Worm (Caenorhabditis elegans) whole organism, late embryonic: ENCODE results near the gene F56F11.1.

Source experiments
- C38D4.7 ChIP-seq: fragments of 200-800 bp; sonication (Bioruptor generic); optimal IDR thresholded peaks from 2 replicates; lab custom pipeline; 2018; ENCODE audit warnings: mild to moderate bottlenecking, missing genetic modification characterization, moderate library complexity, missing compliant biosample characterization
- K02D7.2 ChIP-seq: sonication (generic microtip); optimal IDR thresholded peaks from 2 replicates; lab custom pipeline; 2017; ENCODE audit warnings: mild to moderate bottlenecking, missing genetic modification characterization, missing compliant biosample characterization
- T23F11.4 ChIP-seq: fragments of 200-800 bp; sonication (Bioruptor generic); optimal IDR thresholded peaks from 2 replicates; lab custom pipeline; 2018; ENCODE audit warnings: mild to moderate bottlenecking, missing genetic modification characterization, missing compliant biosample characterization
- ahr-1 ChIP-seq: sonication (generic microtip); optimal IDR thresholded peaks from 2 replicates; lab custom pipeline; 2016; ENCODE audit warnings: missing genetic modification characterization, missing compliant biosample characterization
- ceh-14 ChIP-seq: sonication (generic microtip); optimal IDR thresholded peaks from 2 replicates; lab custom pipeline; 2016; ENCODE audit warnings: missing genotype, missing genetic modification characterization, missing compliant biosample characterization
- ceh-18 ChIP-seq: sonication (generic microtip); optimal IDR thresholded peaks from 2 replicates; lab custom pipeline; 2016; ENCODE audit warnings: missing genetic modification characterization, missing compliant biosample characterization
- ceh-2 ChIP-seq: sonication (generic microtip); optimal IDR thresholded peaks from 2 replicates; lab custom pipeline; 2016; ENCODE audit warnings: missing genotype, missing genetic modification characterization, missing compliant biosample characterization
- ceh-30 ChIP-seq: fragments of 150-350 bp; optimal IDR thresholded peaks from 2 replicates; lab custom pipeline; 2014; ENCODE audit warnings: missing biosample characterization, missing genetic modification characterization
- ceh-31 ChIP-seq: sonication (generic microtip); optimal IDR thresholded peaks from 2 replicates; lab custom pipeline; 2016; ENCODE audit warnings: missing genetic modification characterization, missing compliant biosample characterization
- ceh-34 ChIP-seq: sonication (generic microtip); optimal IDR thresholded peaks from 2 replicates; lab custom pipeline; 2016; ENCODE audit warnings: mild to moderate bottlenecking, missing genetic modification characterization, missing compliant biosample characterization
- ceh-45 ChIP-seq: fragments of 200-800 bp; sonication (Bioruptor generic); IDR thresholded peaks from 2 replicates; pipeline ENCODE4 v1.3.6; 2022; ENCODE audit warnings: missing genetic modification reagents, missing genetic modification characterization, missing compliant biosample characterization
- ceh-6 ChIP-seq: fragments of 200-800 bp; sonication (Bioruptor generic); optimal IDR thresholded peaks from 2 replicates; lab custom pipeline; 2018; ENCODE audit warnings: mild to moderate bottlenecking, missing genetic modification characterization, missing compliant biosample characterization
- che-1 ChIP-seq: sonication (generic microtip); optimal IDR thresholded peaks from 2 replicates; lab custom pipeline; 2016; ENCODE audit warnings: mild to moderate bottlenecking, missing genetic modification characterization, missing compliant biosample characterization
- elt-2 ChIP-seq: sonication (generic microtip); optimal IDR thresholded peaks from 2 replicates; lab custom pipeline; 2016; ENCODE audit warnings: missing genetic modification reagents, missing genetic modification characterization, missing compliant biosample characterization
- ets-4 ChIP-seq: sonication (generic microtip); optimal IDR thresholded peaks from 2 replicates; lab custom pipeline; 2016; ENCODE audit warnings: missing genetic modification characterization, missing compliant biosample characterization
- fax-1 ChIP-seq: sonication (generic microtip); optimal IDR thresholded peaks from 2 replicates; lab custom pipeline; 2016; ENCODE audit warnings: missing genotype, missing genetic modification characterization, missing compliant biosample characterization
- fkh-6 ChIP-seq: sonication (generic microtip); optimal IDR thresholded peaks from 2 replicates; lab custom pipeline; 2016; ENCODE audit warnings: missing genetic modification characterization, missing compliant biosample characterization
- hlh-13 ChIP-seq: fragments of 200-800 bp; sonication (Bioruptor generic); optimal IDR thresholded peaks from 2 replicates; lab custom pipeline; 2018; ENCODE audit warnings: mild to moderate bottlenecking, missing genetic modification characterization, missing compliant biosample characterization
- hlh-30 ChIP-seq: sonication (generic microtip); optimal IDR thresholded peaks from 2 replicates; lab custom pipeline; 2017; ENCODE audit warnings: antibody characterized with exemption, missing genetic modification characterization, missing compliant biosample characterization; ENCODE audit not compliant: insufficient read depth
- hlh-8 ChIP-seq: sonication (generic microtip); optimal IDR thresholded peaks from 2 replicates; lab custom pipeline; 2016; ENCODE audit warnings: missing genotype, missing genetic modification characterization, missing compliant biosample characterization
- lim-6 ChIP-seq: sonication (generic microtip); optimal IDR thresholded peaks from 2 replicates; lab custom pipeline; 2016; ENCODE audit warnings: missing genetic modification characterization, missing compliant biosample characterization
- madf-2 ChIP-seq: sonication (generic microtip); optimal IDR thresholded peaks from 2 replicates; lab custom pipeline; 2017; ENCODE audit warnings: missing genetic modification characterization, missing compliant biosample characterization
- nhr-11 ChIP-seq: fragments of 150-350 bp; optimal IDR thresholded peaks from 2 replicates; lab custom pipeline; 2014; ENCODE audit warnings: missing biosample characterization, missing genetic modification characterization
- odd-2 ChIP-seq: sonication (generic microtip); optimal IDR thresholded peaks from 2 replicates; lab custom pipeline; 2017; ENCODE audit warnings: antibody characterized with exemption, mild to moderate bottlenecking, missing genetic modification characterization, missing compliant biosample characterization
- pag-3 ChIP-seq: sonication (generic microtip); optimal IDR thresholded peaks from 2 replicates; lab custom pipeline; 2016; ENCODE audit warnings: missing compliant biosample characterization, missing genetic modification characterization, borderline replicate concordance
- pha-4 ChIP-seq: fragments of 150-350 bp; optimal IDR thresholded peaks from 2 replicates; lab custom pipeline; 2018; ENCODE audit warnings: missing biosample characterization, missing genetic modification reagents, missing genetic modification characterization
- pqm-1 ChIP-seq: sonication (generic microtip); optimal IDR thresholded peaks from 2 replicates; lab custom pipeline; 2016; ENCODE audit warnings: missing genetic modification characterization, missing compliant biosample characterization
- ref-2 ChIP-seq: sonication (generic microtip); optimal IDR thresholded peaks from 2 replicates; lab custom pipeline; 2016; ENCODE audit warnings: missing genetic modification characterization, missing compliant biosample characterization
- rnt-1 ChIP-seq: sonication (generic microtip); optimal IDR thresholded peaks from 2 replicates; lab custom pipeline; 2016; ENCODE audit warnings: missing genetic modification characterization, missing compliant biosample characterization
- syd-9 ChIP-seq: sonication (generic microtip); optimal IDR thresholded peaks from 2 replicates; lab custom pipeline; 2016; ENCODE audit warnings: mild to moderate bottlenecking, missing genetic modification characterization, moderate library complexity, missing compliant biosample characterization
- tbx-7 ChIP-seq: sonication (generic microtip); optimal IDR thresholded peaks from 2 replicates; lab custom pipeline; 2016; ENCODE audit warnings: missing genotype, missing genetic modification characterization, missing compliant biosample characterization
- ttx-3 ChIP-seq: sonication (generic microtip); optimal IDR thresholded peaks from 2 replicates; lab custom pipeline; 2016; ENCODE audit warnings: missing genetic modification reagents, missing genetic modification characterization, missing compliant biosample characterization
- unc-3 ChIP-seq, 2 experiments: fragments of 200-800 bp in 1 of 2; sonication (Bioruptor generic) in 1 of 2; sonication (generic microtip) in 1 of 2; conservative IDR thresholded peaks in 1 of 2; optimal IDR thresholded peaks in 1 of 2; 2 replicates each; pipeline versions ENCODE4 v1.3.6 to Lab custom; 2016 to 2022; ENCODE audit warnings: missing compliant biosample characterization in 2 of 2, missing genetic modification characterization in 2 of 2, missing genetic modification reagents in 1 of 2
- unc-42 ChIP-seq: sonication (generic microtip); optimal IDR thresholded peaks from 2 replicates; lab custom pipeline; 2016; ENCODE audit warnings: missing genotype, missing genetic modification characterization, missing compliant biosample characterization
- unc-55 ChIP-seq: sonication (generic microtip); optimal IDR thresholded peaks from 2 replicates; lab custom pipeline; 2017; ENCODE audit warnings: missing biosample characterization, missing genetic modification reagents, missing genetic modification characterization
- unc-86 ChIP-seq: sonication (generic microtip); optimal IDR thresholded peaks from 2 replicates; lab custom pipeline; 2016; ENCODE audit warnings: missing genetic modification characterization, missing compliant biosample characterization
- zip-5 ChIP-seq: sonication (generic microtip); optimal IDR thresholded peaks from 2 replicates; lab custom pipeline; 2016; ENCODE audit warnings: missing genetic modification characterization, missing compliant biosample characterization

The F56F11.1 gene

DNA sequence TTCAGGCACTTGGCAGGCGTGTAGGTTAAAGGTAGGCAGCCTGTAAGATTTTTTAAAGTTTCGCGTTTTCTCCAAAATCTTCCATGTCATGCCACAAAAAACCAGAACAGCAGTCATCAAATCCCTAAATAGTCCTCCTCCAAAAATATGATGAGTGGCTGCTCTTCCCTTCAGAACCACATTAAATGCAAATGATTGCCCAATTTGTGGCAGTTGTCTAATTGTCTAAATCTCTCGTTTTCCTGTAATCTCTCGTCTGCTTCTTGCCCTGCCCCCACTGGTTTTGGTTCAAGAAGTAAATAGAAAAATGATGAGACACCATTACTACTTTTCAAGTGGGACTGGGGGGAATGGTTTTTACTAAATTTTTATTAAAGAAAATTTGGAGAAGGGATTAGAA, 12.6 kb downstream of the F56F11.1 start:
- no peak for TF ChIP-seq zip-5 (tag; lab: Kevin White, UChicago)
- no peak for TF ChIP-seq ref-2 (tag; lab: Kevin White, UChicago)
- no peak for TF ChIP-seq pha-4
- TF ChIP-seq unc-3 (GFP tag; conservative IDR thresholded peaks at IDR 0.05; lab: Robert Waterston, UW): no peak
- TF ChIP-seq unc-3 (tag; optimal IDR thresholded peaks at IDR 0.05; lab: Kevin White, UChicago): no peak
- TF ChIP-seq hlh-8 (tag; lab: Kevin White, UChicago): no peak
- no peak for TF ChIP-seq lim-6
- TF ChIP-seq tbx-7: no peak
- no peak for TF ChIP-seq ceh-45 (GFP tag; lab: Robert Waterston, UW)
- TF ChIP-seq ets-4 (tag; lab: Kevin White, UChicago): no peak
- TF ChIP-seq odd-2 (tag; lab: Kevin White, UChicago): no peak
- TF ChIP-seq hlh-30: no peak
- no peak for TF ChIP-seq pqm-1 (tag; lab: Kevin White, UChicago)
- no peak for TF ChIP-seq pag-3 (tag; lab: Kevin White, UChicago)
- TF ChIP-seq hlh-13 (GFP tag; lab: Kevin White, UChicago): no peak
- TF ChIP-seq ttx-3 (tag; lab: Kevin White, UChicago): no peak
- no peak for TF ChIP-seq ceh-14 (tag; lab: Kevin White, UChicago)
- no peak for TF ChIP-seq K02D7.2 (tag; lab: Kevin White, UChicago)
- no peak for TF ChIP-seq che-1 (tag; lab: Kevin White, UChicago)

DNA sequence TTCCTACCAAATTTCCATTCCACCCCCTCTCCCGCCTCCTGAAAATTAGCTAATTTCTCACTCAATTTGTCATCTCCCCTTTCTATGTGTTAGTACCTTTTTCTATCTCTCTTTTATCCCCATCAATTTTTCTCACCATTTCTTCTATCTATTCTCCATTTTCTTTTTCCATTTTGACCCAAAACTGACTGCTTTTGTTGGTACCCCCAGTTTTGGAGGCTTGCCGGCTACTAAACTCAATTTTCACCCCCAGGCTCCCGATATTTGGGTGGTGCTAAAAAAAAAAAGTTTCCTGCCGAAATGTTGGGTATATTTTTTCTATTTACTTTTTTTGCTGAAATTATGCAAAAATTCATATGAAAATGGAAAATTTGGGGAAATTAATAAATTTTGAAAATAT, 16.3 kb downstream of the F56F11.1 start:
- peak; percentile 60 for TF ChIP-seq unc-42
- no peak for TF ChIP-seq nhr-11 (tag; lab: Kevin White, UChicago)

DNA sequence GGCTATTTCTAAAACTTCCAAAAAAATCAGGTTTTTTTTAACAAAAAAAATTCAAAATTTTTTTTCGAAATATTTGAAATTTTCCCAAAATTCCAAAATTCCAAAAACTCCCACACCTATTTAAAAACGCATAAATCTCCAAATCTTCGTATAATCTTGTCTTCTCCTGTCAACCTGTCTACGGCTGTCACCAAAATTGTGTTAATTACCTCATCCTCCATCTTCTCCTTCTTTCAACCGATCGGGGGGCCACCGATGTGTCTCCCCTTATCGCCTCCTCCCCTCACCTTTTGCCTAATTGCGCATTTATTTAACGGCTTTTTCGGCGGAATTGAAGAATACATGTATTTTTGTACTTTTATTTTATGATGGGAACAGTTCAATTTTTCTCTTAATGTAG, 17.3 kb downstream of the F56F11.1 start:
- TF ChIP-seq unc-86 (tag; lab: Kevin White, UChicago): no peak
- no peak for TF ChIP-seq ceh-2 (tag; lab: Kevin White, UChicago)
- TF ChIP-seq ceh-30: no peak
- TF ChIP-seq unc-55 (GFP tag; lab: Kevin White, UChicago): peak; percentile 53
- no peak for TF ChIP-seq ceh-45 (GFP tag; lab: Robert Waterston, UW)
- no peak for TF ChIP-seq ceh-31 (tag; lab: Kevin White, UChicago)

DNA sequence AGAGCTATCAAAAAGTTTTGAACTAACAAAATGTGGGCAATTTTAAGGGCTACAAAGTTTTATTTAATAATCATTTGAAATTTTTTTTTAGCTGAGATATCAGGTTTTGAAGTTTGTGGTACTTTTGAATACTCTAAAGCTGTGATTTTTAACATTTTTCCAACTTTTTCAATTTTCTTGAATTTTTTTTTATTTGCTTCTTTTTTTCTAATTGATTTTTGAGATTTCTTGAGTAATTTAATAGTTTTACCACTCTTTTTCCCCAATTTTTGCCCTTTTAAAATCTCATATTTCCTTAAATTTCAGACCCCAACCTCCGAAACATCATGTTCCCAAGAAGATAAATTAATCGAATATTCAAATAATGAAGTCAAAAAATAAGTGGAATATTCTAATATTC, 19.1 kb downstream of the F56F11.1 start, which contains the start of gene cdh-1:
Gene cdh-1 (plus strand): TSS at position 301 of the 400 bp plus-strand sequence.
- TF ChIP-seq fax-1 (tag; lab: Kevin White, UChicago) (no peak), ceh-6 (no peak), fkh-6 (tag; lab: Kevin White, UChicago) (no peak), nhr-11 (tag; lab: Kevin White, UChicago) (no peak), T23F11.4 (GFP tag; lab: Kevin White, UChicago) (no peak), elt-2 (tag; lab: Kevin White, UChicago) (no peak), ceh-31 (tag; lab: Kevin White, UChicago) (no peak), ceh-18 (tag; lab: Kevin White, UChicago) (no peak), madf-2 (tag; lab: Kevin White, UChicago) (no peak), ceh-34 (tag; lab: Kevin White, UChicago) (no peak), C38D4.7 (no peak), hlh-13 (GFP tag; lab: Kevin White, UChicago) (no peak), ahr-1 (tag; lab: Kevin White, UChicago) (no peak), syd-9 (tag; lab: Kevin White, UChicago) (no peak), rnt-1 (tag; lab: Kevin White, UChicago) (no peak)
